Fruit fly (Drosophila melanogaster) S2 (cell line): ENCODE measurements around the gene Patj.

Source experiments
- CG8478 ChIP-seq: fragments of >200 bp; optimal IDR thresholded peaks from 2 replicates; lab custom pipeline; 2018
- CTCF ChIP-seq, 2 experiments: fragments of >200 bp; optimal IDR thresholded peaks; 2 replicates each; lab custom pipeline; 2018

Gene Patj

DNA sequence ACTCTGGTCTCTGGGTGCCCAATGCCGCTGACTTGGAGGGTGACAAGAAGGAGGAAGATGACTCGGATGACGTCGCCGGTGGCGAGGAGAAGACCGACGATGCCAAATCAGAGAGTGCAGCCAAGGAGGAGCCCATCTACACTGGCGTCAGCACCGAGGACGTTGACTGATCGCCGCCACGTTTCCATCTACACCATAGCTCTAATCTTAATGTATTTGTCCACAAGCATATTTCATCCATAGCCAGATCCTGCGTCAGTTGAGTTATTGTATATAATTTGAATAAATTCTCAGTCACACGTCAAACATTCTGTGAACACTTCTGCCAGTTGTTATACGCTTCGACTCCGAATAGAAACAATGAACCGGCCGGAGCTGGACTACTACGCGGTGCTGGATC, 1.6 kb upstream of the Patj start, which contains the start of gene CG12020:
Gene CG12020, plus strand, starts transcription at position 301 of the 400 bp plus-strand sequence.
- TF ChIP-seq CTCF (optimal IDR thresholded peaks at IDR 0.05; lab: Kevin White, UChicago) = no peak
- no peak for TF ChIP-seq CG8478

DNA sequence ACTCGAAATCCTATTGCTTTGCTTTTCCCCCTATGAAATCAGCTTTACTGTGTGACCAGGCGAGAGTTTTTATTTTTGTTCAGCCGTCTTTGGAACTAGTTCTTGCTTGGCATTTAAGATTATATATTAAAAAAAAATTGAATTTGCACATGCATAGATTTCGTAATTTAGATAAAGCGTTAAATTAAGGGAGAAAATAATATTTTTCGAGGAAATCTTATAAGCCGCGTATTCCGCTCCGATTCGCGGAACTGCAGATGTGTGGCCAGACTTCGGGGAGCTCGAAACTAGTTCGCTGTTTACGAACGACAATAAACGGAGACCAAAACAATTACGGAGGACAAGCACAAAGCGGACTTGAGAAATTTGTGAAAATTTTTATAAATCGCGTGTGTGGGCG, 4.2 kb downstream of the Patj start, which contains the start of the genes JTBR and CG42676:
Gene JTBR, minus strand, starts transcription at position 55 of the 400 bp plus-strand sequence.
Gene CG42676, plus strand, starts transcription at position 306 of the 400 bp plus-strand sequence.
- no peak for TF ChIP-seq CTCF (optimal IDR thresholded peaks at IDR 0.05; lab: Kevin White, UChicago)
- no peak for TF ChIP-seq CG8478

DNA sequence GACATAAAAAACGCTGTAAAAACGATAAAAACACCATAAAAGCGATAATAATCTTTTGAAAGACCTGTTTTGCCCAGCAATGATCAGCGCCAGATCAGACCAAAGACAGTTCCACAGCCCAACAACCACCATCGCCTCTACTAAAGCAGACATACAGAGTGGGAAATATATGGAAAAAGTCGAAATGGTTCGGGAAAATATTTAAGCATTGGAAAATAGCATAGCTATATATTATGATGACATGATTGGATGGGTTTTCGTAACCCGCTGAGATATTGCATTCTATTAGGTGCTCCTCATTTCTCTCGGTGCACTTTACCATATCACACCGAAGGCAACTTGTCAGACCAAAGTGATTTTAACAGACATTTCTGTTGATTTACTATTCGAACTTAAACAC, 10.0 kb downstream of the Patj start:
- TF ChIP-seq CTCF (optimal IDR thresholded peaks at IDR 0.05; lab: Kevin White, UChicago) (no peak), CG8478 (no peak)

DNA sequence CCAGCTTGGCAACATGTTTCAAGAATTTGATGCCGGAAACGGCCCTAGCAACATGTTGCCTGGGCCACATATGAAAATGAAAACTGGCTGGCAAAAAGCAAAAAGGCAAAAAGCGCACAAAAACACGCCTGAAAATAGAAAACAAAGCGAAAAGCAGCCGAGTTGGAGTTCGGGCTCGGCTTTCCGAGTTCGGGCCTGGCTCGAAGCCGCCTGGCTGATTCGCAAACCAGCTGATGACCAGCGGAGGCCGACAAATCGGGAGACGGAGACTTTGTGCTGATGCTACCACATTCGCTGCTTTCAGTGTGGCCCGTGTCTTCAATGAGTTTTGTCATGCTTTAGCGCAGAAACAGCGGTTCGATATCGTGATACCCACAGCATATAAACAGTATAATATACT, 11.7 kb downstream of the Patj start, which contains the start of gene GV1:
Gene GV1, plus strand, starts transcription at position 301 of the 400 bp plus-strand sequence.
- TF ChIP-seq CG8478 = no peak

DNA sequence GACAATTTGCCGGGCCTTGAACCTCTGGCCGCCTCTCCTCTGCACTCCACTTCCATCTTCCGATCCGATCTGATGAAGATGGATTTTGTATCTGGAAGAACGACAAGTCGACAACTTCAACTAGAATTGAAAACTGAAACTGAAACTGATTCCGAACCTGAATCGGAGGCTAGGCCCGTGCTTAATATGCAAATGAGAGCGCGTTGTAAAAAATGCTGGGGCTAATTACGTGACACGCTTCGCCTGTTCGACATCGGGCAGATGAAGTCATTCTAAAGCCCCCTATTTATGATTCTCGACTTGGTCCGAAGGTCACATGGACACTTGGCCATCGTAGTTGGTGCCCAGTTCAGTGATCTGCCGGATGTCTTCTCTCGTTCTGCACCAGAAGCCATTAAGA, 18.0 kb downstream of the Patj start:
- TF ChIP-seq CG8478 = no peak
- no peak for TF ChIP-seq CTCF (optimal IDR thresholded peaks at IDR 0.05; lab: Kevin White, UChicago)

DNA sequence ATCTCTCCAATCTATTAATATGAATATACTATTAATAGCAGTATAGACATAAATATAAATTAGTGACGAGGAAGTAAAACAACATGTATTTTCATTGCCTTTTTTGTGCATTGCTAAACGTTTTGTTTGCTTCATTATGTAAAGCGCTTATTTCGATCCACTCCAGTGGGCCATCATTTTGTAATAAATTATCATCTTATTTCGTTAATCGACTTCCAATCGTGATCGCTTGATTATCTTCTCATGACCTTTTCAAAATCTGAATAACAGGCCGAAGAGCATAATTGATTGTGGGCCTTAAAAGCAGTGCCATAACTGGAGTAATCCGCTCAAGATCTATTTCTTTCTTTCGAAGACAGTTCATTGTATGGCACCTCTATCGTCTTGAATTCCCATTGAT, 18.8 kb downstream of the Patj start:
- TF ChIP-seq CG8478 (no peak), CTCF (optimal IDR thresholded peaks at IDR 0.05; lab: Kevin White, UChicago) (no peak)

DNA sequence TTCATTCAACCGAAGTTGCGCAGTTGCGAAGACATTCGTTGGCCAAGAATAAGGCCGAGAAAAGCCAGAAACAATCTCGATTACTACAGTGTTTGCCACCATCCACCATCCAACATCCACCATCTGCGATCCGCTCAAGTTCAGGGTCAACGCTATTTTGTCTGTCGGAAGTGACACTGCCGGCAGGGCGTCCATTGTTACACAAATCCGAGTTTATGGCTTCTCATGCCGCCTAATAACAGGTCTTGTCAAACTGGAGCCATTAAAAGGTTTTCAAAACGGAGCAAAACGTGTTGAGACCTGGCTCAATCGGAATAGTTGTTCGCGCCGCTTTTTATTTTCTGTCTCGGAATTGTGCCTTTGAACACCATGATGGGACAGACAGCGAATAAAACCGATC, 20.2 kb downstream of the Patj start:
- TF ChIP-seq CG8478 = no peak
- no peak for TF ChIP-seq CTCF (optimal IDR thresholded peaks at IDR 0.05; lab: Kevin White, UChicago)

DNA sequence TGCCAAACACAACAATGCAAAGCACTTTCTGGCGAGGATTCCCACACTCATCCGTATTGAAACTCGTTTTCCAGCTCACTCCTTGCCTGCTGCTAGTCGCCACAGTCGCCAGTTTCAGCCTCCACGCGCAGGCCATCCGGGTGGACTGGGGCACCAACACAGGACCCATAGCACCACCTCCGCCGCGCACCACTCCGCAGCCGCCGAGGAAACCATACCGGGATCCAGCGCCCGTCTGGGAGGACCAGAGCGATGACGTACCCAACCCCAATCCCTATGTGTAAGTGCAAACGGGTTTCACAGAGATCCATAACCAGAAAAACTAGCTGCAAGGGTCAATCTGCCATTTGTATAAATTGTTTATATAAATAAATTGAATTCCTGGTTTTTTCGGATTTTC, 22.5 kb downstream of the Patj start:
- TF ChIP-seq CG8478 (no peak), CTCF (optimal IDR thresholded peaks at IDR 0.05; lab: Kevin White, UChicago) (no peak)

DNA sequence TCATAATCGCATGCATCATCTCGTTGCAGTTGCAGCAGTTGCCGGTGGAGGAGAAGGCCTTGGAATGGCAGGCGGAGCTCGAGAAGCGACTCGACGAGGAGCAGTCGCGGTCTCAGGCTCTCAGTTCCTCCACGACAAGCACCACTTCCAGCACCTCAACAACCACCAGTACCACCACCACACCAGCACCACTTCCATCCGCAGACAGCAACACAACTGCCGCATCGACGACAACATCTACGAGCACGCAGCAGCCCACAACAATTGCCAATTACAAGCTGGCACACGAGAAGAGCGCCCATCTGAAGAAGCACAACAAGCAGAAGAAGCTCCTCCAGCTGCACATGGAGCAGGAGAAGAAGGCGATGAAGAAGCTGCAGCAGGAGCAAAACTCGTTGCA, 23.8 kb downstream of the Patj start:
- no peak for TF ChIP-seq CG8478
- TF ChIP-seq CTCF (optimal IDR thresholded peaks at IDR 0.05; lab: Kevin White, UChicago) = no peak

DNA sequence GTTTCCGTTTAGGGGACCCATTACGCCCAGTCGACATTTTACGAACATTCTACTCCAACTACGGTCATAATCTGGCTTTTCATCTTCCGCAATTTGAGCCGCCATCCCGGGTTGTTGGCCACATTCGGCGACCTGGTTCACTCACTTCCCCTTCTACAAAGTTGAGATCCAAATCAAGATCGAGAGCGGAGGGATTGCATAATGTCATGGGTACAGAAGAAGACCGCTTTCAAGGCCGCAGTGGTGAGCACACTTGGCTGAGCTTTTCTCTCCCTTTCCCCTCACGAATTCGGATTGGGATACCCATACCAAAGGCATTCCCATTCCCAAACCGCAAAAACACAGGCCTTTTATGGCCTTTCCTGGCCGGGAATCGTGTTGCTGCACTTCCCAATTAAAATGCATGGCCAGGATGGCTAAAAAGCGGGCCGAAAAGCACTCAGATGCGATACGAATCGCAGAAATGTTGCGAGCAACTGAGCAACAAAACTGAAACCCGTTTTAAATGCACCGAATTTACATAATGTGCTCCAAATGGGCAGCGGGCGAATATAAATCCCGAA, 29.3 kb downstream of the Patj start:
- TF ChIP-seq CG8478 (no peak), CTCF (optimal IDR thresholded peaks at IDR 0.05; lab: Kevin White, UChicago) (no peak)

DNA sequence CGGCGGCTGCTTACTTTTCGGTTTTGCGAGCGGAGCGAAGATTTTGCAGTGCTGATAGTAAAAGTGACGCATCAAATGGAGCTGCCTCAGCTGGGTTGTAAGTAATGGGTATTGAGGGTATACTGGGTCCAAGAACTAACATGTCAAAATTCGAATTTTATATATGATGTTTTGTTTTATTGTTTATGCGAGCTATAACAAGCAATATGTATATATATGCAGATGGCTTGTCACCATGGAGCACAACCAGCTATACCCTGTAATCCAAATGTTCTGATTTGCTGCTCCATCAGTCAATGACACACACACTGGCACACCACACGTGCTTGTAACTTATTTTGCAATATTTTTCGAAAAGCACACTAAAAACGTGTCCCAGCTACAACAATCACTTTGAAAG, 30.9 kb downstream of the Patj start:
- TF ChIP-seq CTCF (optimal IDR thresholded peaks at IDR 0.05; lab: Kevin White, UChicago) (no peak), CG8478 (no peak)

DNA sequence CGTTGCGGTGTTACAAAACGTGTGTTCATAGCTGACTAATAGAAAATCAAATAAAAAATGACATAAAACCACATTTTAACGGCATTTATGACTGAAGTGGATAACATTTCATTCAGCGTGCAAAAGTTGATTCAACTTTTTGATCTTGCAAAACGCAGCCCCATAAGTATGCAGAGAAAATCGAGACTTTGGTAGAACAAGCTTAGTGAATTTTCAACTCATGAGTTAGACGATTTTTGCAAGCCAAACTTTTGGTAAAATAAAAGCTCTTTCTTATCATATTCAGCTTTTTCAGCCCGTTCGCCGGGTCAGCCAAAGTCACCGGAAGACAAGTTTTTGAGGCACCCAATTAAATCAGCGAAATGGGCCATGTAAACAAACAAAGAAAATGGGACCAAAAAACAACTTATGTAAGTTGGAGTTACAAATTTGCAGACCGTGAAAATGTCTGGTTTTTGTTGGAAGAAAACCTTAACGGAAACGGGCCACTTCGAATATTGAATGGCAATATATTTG, 33.2 kb downstream of the Patj start, which contains the start of gene Cpr62Ba:
Gene Cpr62Ba, minus strand, starts transcription at position 31 of the 516 bp plus-strand sequence.
- TF ChIP-seq CTCF (optimal IDR thresholded peaks at IDR 0.05; lab: Kevin White, UChicago) = no peak
- no peak for TF ChIP-seq CG8478

DNA sequence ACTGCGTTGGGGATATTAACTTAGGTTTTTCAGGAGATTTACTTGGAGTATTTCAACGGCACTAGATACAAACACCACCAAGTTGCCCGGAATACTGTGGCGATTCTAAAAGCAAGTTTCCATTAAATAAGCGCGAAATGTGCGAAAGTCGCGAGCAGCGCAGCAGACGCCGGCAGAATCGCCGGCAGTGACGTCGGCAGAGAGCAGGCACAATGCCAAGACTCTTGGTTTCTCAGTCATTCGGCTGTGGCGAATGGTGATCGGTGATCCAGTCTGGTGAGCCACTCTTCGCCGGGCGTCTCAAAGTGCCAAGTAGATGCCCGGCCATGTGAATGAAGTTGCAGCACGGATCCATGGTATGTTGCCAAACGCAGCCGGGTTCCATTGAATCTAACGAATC, 36.5 kb downstream of the Patj start, which contains the start of gene Cpr62Bb:
Gene Cpr62Bb, minus strand, starts transcription at position 101 of the 400 bp plus-strand sequence.
- TF ChIP-seq CG8478 (no peak), CTCF (optimal IDR thresholded peaks at IDR 0.05; lab: Kevin White, UChicago) (no peak)

DNA sequence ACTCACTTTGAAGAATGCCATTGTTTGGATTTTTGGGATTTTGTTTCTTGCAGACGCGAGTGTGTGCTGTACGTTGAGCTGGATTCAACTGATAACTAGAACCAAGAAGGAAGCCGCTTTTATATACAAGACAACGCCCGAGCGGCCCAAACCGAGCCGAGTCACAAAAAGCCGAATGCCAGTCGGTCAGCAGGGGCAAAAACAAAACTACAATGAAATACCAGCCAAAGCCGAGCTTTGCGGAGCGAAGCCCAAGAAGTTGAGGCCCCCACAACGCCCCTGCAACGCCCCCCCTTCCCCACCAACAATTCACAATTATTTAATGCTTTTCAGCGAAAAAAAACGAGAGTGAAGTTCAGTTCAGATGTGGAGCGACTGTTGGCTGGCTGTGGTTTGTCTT, 43.4 kb downstream of the Patj start, which contains the start of gene Cpr62Bc:
Gene Cpr62Bc, minus strand, starts transcription at position 101 of the 400 bp plus-strand sequence.
- TF ChIP-seq CG8478 = no peak
- no peak for TF ChIP-seq CTCF (optimal IDR thresholded peaks at IDR 0.05; lab: Kevin White, UChicago)

DNA sequence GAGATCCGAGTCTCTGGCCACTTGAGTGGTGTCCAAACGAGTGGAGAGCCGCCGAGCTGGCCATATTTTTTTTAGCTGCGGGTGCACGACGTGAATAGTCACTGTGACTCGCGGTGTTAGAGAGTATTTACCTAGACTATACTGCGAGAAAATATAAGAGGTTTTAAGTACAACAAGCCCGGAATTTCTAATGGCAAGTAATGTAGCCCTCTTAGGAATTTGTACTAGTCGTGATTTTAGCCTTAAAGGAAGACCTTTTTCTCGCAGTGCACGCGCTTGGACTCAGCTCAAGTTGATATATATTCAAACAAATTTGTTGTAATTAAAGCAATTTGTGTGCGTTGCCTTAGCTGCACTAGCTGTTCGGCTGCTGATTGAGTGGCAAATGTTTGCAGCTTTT, 46.0 kb downstream of the Patj start:
- TF ChIP-seq CG8478 (no peak), CTCF (optimal IDR thresholded peaks at IDR 0.05; lab: Kevin White, UChicago) (no peak)

DNA sequence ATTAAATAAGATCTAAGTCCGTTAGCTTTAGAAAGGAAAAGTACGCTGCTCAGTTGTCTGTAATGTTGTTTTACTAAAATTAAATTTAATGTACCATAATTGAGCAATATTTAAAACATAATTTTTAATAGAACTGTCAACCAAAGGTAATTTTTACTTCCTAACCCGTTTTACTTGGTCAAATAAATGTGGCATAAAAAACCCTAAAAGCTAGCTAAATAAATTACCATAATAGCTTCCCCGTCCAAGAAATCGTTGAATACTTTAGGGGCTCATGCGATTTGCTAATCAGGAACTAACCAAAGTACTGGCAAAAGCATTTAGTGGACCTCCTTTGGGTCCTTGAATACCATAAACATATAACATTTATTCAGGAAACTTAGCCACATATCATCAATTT, 51.9 kb downstream of the Patj start:
- TF ChIP-seq CTCF (optimal IDR thresholded peaks at IDR 0.05; lab: Kevin White, UChicago) (no peak), CG8478 (no peak)
